Worm (Caenorhabditis elegans): ENCODE data around the gene vha-14.

DNA sequence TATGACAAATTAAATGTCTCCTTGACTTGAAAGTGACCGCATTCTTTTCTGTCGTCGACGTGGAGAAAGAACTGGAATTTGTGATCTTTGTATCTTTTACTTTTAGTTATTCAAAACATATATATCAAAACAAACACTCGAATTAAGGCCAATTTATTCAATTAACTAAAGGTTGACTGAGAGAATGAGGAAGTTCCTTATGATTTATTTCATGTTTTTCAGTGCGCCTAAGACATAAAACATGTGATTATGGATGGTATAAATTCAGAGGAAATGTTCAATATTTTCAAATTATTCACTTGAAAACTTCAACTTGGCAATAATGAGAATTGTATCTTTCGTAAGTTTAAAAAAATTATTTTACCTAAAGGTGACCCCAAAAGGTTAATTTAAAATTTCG is 5.7 kb downstream of the vha-14 start, which contains the start of gene F55H2.8:
- TF ChIP-seq W03F9.2 (tag; optimal IDR thresholded peaks at IDR 0.05) (no peak), dao-5 (tag; optimal IDR thresholded peaks at IDR 0.05) (no peak)
